Worm (Caenorhabditis elegans) whole organism, midembryonic: ENCODE results near the gene F13A7.12.

Source experiments
- T22C8.4 ChIP-seq: fragments of 200-800 bp; sonication (Bioruptor generic); IDR thresholded peaks from 2 replicates; pipeline ENCODE4 v1.3.6; 2022; ENCODE audit warnings: missing genetic modification characterization, missing compliant biosample characterization
- cog-1 ChIP-seq: sonication (generic microtip); optimal IDR thresholded peaks from 2 replicates; lab custom pipeline; 2016; ENCODE audit warnings: missing genetic modification characterization, missing compliant biosample characterization
- flt-1 ChIP-seq: fragments of 200-800 bp; sonication (Bioruptor generic); IDR thresholded peaks from 2 replicates; pipeline ENCODE4 v1.3.6; 2022; ENCODE audit warnings: missing genetic modification characterization, missing compliant biosample characterization
- klf-2 ChIP-seq: fragments of 200-800 bp; sonication (Bioruptor generic); conservative IDR thresholded peaks from 2 replicates; pipeline ENCODE4 v1.3.6; 2022; ENCODE audit warnings: missing genetic modification reagents, missing genetic modification characterization, missing compliant biosample characterization
- med-1 ChIP-seq: sonication (generic microtip); optimal IDR thresholded peaks from 2 replicates; lab custom pipeline; 2017; ENCODE audit warnings: missing genetic modification characterization, mild to moderate bottlenecking, missing compliant biosample characterization, antibody characterized with exemption, missing genetic modification reagents; ENCODE audit not compliant: insufficient read depth
- ref-1 ChIP-seq: fragments of 200-800 bp; sonication (Bioruptor generic); conservative IDR thresholded peaks from 2 replicates; pipeline ENCODE4 v1.3.6; 2022; ENCODE audit warnings: missing genetic modification reagents, missing genetic modification characterization, missing compliant biosample characterization
- tab-1 ChIP-seq: fragments of 200-800 bp; sonication (Bioruptor generic); IDR thresholded peaks from 2 replicates; pipeline ENCODE4 v1.3.6; 2022; ENCODE audit warnings: missing genetic modification characterization, missing compliant biosample characterization
- ztf-29 ChIP-seq: fragments of 200-800 bp; sonication (Bioruptor generic); IDR thresholded peaks from 2 replicates; pipeline ENCODE4 v1.3.6; 2022; ENCODE audit warnings: missing genetic modification reagents, missing genetic modification characterization, missing compliant biosample characterization

DNA sequence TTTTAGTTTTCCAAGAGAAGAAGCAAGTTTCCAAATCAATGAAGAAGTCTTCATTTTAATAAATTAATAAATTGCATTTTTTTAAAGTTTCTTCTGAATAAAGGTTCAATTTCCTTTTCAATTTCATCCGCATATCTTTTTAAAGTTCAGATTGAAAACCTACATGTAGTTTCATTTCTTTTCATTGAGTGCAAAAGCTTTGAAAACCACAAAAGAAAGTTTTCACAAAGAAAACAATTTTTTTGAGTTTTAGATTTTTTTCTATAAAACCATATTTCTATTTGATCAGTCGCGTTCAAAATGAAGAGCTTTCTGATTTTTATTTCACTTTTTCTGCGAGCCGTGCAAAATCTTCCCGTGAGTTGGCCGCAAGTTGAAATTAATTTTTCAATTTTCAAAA, 49.8 kb downstream of the F13A7.12 start, which contains the start of gene T08G3.6:
- TF ChIP-seq ztf-29, result no peak
- no peak for TF ChIP-seq cog-1 (tag; lab: Kevin White, UChicago)
- TF ChIP-seq klf-2 (GFP tag; lab: Robert Waterston, UW), result no peak
- TF ChIP-seq flt-1 (GFP tag; lab: Robert Waterston, UW), result no peak
- TF ChIP-seq ref-1 (GFP tag; lab: Robert Waterston, UW), result no peak
- TF ChIP-seq T22C8.4 (GFP tag; lab: Robert Waterston, UW), result no peak
- no peak for TF ChIP-seq tab-1 (GFP tag; lab: Robert Waterston, UW)
- no peak for TF ChIP-seq med-1 (GFP tag; lab: Kevin White, UChicago)
